Worm (Caenorhabditis elegans) whole organism, mixed stage, embryonic: ENCODE results near the gene F23D12.4.
A peak's percentile ranks its signal among the peaks of the same experiment; 100 is the strongest.

Source experiments
- bed-3 ChIP-seq: fragments of 200-800 bp; sonication (Bioruptor generic); optimal IDR thresholded peaks from 3 replicates; lab custom pipeline; 2018; ENCODE audit warnings: mild to moderate bottlenecking, missing genetic modification characterization, moderate library complexity, missing compliant biosample characterization
- blmp-1 ChIP-seq: fragments of 150-350 bp; optimal IDR thresholded peaks from 2 replicates; lab custom pipeline; 2014; ENCODE audit warnings: missing biosample characterization, missing genetic modification characterization
- ceh-39 ChIP-seq: fragments of 150-350 bp; optimal IDR thresholded peaks from 2 replicates; lab custom pipeline; 2014; ENCODE audit warnings: missing biosample characterization, missing genetic modification characterization
- ceh-43 ChIP-seq: fragments of 200-800 bp; sonication (Bioruptor generic); optimal IDR thresholded peaks from 2 replicates; lab custom pipeline; 2018; ENCODE audit warnings: mild to moderate bottlenecking, missing genetic modification characterization, moderate library complexity, missing compliant biosample characterization
- ceh-83 ChIP-seq: fragments of 200-800 bp; sonication (Bioruptor generic); optimal IDR thresholded peaks from 2 replicates; lab custom pipeline; 2018; ENCODE audit warnings: mild to moderate bottlenecking, missing genetic modification characterization, missing compliant biosample characterization
- ces-1 ChIP-seq: fragments of 150-350 bp; optimal IDR thresholded peaks from 2 replicates; lab custom pipeline; 2014; ENCODE audit warnings: missing biosample characterization, missing genetic modification reagents, missing genetic modification characterization
- cnd-1 ChIP-seq: fragments of 200-800 bp; sonication (Bioruptor generic); optimal IDR thresholded peaks from 2 replicates; lab custom pipeline; 2018; ENCODE audit warnings: mild to moderate bottlenecking, missing genetic modification characterization, missing compliant biosample characterization
- drap-1 ChIP-seq: fragments of 200-800 bp; sonication (Bioruptor generic); optimal IDR thresholded peaks from 3 replicates; lab custom pipeline; 2018; ENCODE audit warnings: mild to moderate bottlenecking, missing genetic modification characterization, missing compliant biosample characterization
- elt-1 ChIP-seq: sonication (generic microtip); optimal IDR thresholded peaks from 2 replicates; lab custom pipeline; 2017; ENCODE audit warnings: missing genetic modification characterization, mild to moderate bottlenecking, missing compliant biosample characterization, antibody characterized with exemption, moderate library complexity, borderline replicate concordance; ENCODE audit not compliant: insufficient read depth
- elt-3 ChIP-seq: fragments of 150-350 bp; optimal IDR thresholded peaks from 2 replicates; lab custom pipeline; 2014; ENCODE audit warnings: missing biosample characterization, missing genetic modification characterization
- flh-1 ChIP-seq: fragments of 200-800 bp; sonication (Bioruptor generic); optimal IDR thresholded peaks from 2 replicates; lab custom pipeline; 2018; ENCODE audit warnings: mild to moderate bottlenecking, missing genetic modification characterization, moderate library complexity, missing compliant biosample characterization
- ham-2 ChIP-seq: fragments of 200-800 bp; sonication (Bioruptor generic); optimal IDR thresholded peaks from 2 replicates; lab custom pipeline; 2018; ENCODE audit warnings: mild to moderate bottlenecking, missing genetic modification characterization, missing compliant biosample characterization
- hlh-1 ChIP-seq: fragments of 150-350 bp; optimal IDR thresholded peaks from 2 replicates; lab custom pipeline; 2014; ENCODE audit warnings: missing biosample characterization, missing genetic modification reagents, missing genetic modification characterization
- lin-13 ChIP-seq: fragments of 150-350 bp; optimal IDR thresholded peaks from 2 replicates; lab custom pipeline; 2014; ENCODE audit warnings: missing biosample characterization, missing genetic modification characterization
- lin-32 ChIP-seq: fragments of 200-800 bp; sonication (Bioruptor generic); optimal IDR thresholded peaks from 2 replicates; lab custom pipeline; 2018; ENCODE audit warnings: mild to moderate bottlenecking, missing genetic modification characterization, missing compliant biosample characterization
- lsy-2 ChIP-seq: fragments of 150-350 bp; optimal IDR thresholded peaks from 2 replicates; lab custom pipeline; 2014; ENCODE audit warnings: missing biosample characterization, missing genetic modification characterization
- mab-5 ChIP-seq: fragments of 150-350 bp; optimal IDR thresholded peaks from 2 replicates; lab custom pipeline; 2014; ENCODE audit warnings: missing biosample characterization, missing genetic modification characterization
- mep-1 ChIP-seq: fragments of 150-350 bp; optimal IDR thresholded peaks from 2 replicates; lab custom pipeline; 2017; ENCODE audit warnings: missing biosample characterization, missing genetic modification reagents, missing genetic modification characterization, inconsistent platforms
- mls-2 ChIP-seq: sonication (generic microtip); optimal IDR thresholded peaks from 2 replicates; lab custom pipeline; 2016; ENCODE audit warnings: mild to moderate bottlenecking, missing genetic modification characterization, moderate library complexity, missing compliant biosample characterization
- nhr-12 ChIP-seq: fragments of 150-350 bp; optimal IDR thresholded peaks from 2 replicates; lab custom pipeline; 2014; ENCODE audit warnings: missing biosample characterization, missing genetic modification characterization
- nhr-237 ChIP-seq: fragments of 150-350 bp; optimal IDR thresholded peaks from 2 replicates; lab custom pipeline; 2014; ENCODE audit warnings: missing biosample characterization, missing genetic modification characterization
- nhr-28 ChIP-seq: fragments of 150-350 bp; optimal IDR thresholded peaks from 2 replicates; lab custom pipeline; 2014; ENCODE audit warnings: missing biosample characterization, missing genetic modification characterization
- nhr-76 ChIP-seq: sonication (generic microtip); optimal IDR thresholded peaks from 2 replicates; lab custom pipeline; 2017; ENCODE audit warnings: missing biosample characterization, missing genetic modification characterization
- sptf-1 ChIP-seq: sonication (generic microtip); optimal IDR thresholded peaks from 2 replicates; lab custom pipeline; 2017; ENCODE audit warnings: mild to moderate bottlenecking, missing genetic modification characterization, moderate library complexity, missing compliant biosample characterization
- tbx-8 ChIP-seq: fragments of 200-800 bp; sonication (Bioruptor generic); optimal IDR thresholded peaks from 2 replicates; lab custom pipeline; 2018; ENCODE audit warnings: mild to moderate bottlenecking, missing genetic modification characterization, moderate library complexity, missing compliant biosample characterization
- unc-120 ChIP-seq: sonication (generic microtip); optimal IDR thresholded peaks from 2 replicates; lab custom pipeline; 2017; ENCODE audit warnings: missing genetic modification characterization, missing compliant biosample characterization; ENCODE audit not compliant: poor library complexity, severe bottlenecking
- unc-62 ChIP-seq: fragments of 150-350 bp; optimal IDR thresholded peaks from 2 replicates; lab custom pipeline; 2014; ENCODE audit warnings: missing biosample characterization, missing genetic modification reagents, missing genetic modification characterization
- zip-8 ChIP-seq: fragments of 150-350 bp; optimal IDR thresholded peaks from 2 replicates; lab custom pipeline; 2014; ENCODE audit warnings: missing biosample characterization, missing genetic modification characterization
- ztf-11 ChIP-seq: fragments of 150-350 bp; optimal IDR thresholded peaks from 2 replicates; lab custom pipeline; 2014; ENCODE audit warnings: missing biosample characterization, missing genetic modification characterization

Gene F23D12.4

DNA sequence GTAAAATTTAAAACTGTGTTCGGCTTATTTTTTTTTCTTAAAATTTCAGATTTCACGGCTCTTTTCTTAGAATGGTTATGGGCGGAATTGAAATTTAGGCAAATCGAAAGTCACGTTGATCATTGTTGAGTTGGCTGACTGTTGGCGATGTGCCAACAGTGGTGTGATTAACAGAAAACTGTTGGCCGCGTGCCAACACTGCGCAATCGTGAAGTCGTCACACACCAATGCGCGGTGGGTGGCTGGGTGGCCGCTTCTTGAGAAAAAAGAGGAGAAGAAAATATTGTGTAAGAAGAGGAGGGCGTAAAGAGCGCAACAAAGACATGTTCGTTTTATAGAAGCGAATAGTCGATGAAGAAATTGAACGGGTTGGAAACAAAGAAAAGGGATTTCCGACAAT, 46.3 kb downstream of the F23D12.4 start:
- peak; percentile 70 for TF ChIP-seq ceh-39 (tag; lab: Kevin White, UChicago)
- TF ChIP-seq ceh-43 (GFP tag; lab: Kevin White, UChicago): no peak
- peak; percentile 22 for TF ChIP-seq mls-2 (tag; lab: Kevin White, UChicago)
- peak; percentile 55 for TF ChIP-seq cnd-1 (tag; lab: Kevin White, UChicago)
- TF ChIP-seq lin-13 (tag; lab: Kevin White, UChicago): no peak
- TF ChIP-seq zip-8 (tag; lab: Kevin White, UChicago): peak; percentile 23
- TF ChIP-seq hlh-1 (tag; lab: Kevin White, UChicago): no peak
- TF ChIP-seq mep-1 (tag; lab: Kevin White, UChicago): peak; percentile 38

DNA sequence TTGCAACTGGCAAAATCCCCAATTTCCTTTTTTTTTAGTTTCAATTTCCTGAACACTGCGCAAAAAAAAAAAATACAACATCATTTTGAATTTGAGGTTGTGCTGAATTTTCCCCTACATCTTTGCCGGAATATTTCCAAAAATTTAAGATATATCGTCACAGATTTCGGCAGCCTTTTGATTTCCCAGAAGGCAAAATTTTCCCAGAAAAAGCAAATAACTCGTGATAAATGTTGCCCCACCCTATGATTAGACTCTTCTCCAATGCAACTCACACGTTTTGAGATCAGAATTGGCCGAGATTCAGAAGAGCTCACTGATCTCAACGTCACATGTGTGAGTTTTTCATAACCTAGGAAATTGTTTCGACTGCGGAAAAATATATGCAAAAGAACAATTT, 47.6 kb downstream of the F23D12.4 start:
- TF ChIP-seq ceh-43 (GFP tag; lab: Kevin White, UChicago) (no peak), ham-2 (no peak), nhr-12 (tag; lab: Kevin White, UChicago) (no peak), mep-1 (tag; lab: Kevin White, UChicago) (no peak), tbx-8 (no peak), zip-8 (tag; lab: Kevin White, UChicago) (no peak), bed-3 (GFP tag; lab: Kevin White, UChicago) (no peak), lin-32 (GFP tag; lab: Kevin White, UChicago) (no peak), elt-1 (tag; lab: Kevin White, UChicago) (no peak), ces-1 (GFP tag; lab: Kevin White, UChicago) (no peak), ceh-83 (GFP tag; lab: Kevin White, UChicago) (no peak), lsy-2 (tag; lab: Kevin White, UChicago) (no peak), nhr-28 (tag; lab: Kevin White, UChicago) (no peak), hlh-1 (tag; lab: Kevin White, UChicago) (no peak), mab-5 (tag; lab: Kevin White, UChicago) (no peak), flh-1 (GFP tag; lab: Kevin White, UChicago) (no peak), drap-1 (GFP tag; lab: Kevin White, UChicago) (no peak)

DNA sequence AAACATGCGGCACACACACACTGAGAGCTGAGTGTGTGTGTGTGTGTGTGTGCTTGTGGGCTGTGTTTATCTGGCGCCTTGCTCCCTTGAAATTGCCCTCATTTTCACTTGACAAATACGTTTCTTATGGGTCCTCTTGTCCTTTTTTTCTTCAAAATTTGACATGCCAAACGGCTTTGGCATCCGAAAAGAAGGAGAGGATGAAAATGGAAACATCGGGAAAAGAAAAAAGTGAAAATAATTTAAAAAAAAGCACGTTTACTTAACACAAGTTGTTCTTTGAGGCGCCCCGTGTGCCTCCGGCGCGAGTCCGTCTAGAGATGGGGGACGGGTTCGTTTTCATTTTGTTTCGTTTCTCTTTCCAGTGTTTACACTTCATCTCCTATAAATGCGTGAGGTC, 50.3 kb downstream of the F23D12.4 start:
- TF ChIP-seq elt-1 (tag; lab: Kevin White, UChicago) (no peak), nhr-237 (tag; lab: Kevin White, UChicago) (no peak), ham-2 (no peak), unc-62 (GFP tag; lab: Kevin White, UChicago) (no peak), unc-120 (tag; lab: Kevin White, UChicago) (no peak), ceh-83 (GFP tag; lab: Kevin White, UChicago) (no peak), bed-3 (GFP tag; lab: Kevin White, UChicago) (no peak), blmp-1 (no peak), nhr-28 (tag; lab: Kevin White, UChicago) (no peak), ces-1 (GFP tag; lab: Kevin White, UChicago) (no peak), lsy-2 (tag; lab: Kevin White, UChicago) (no peak), ztf-11 (tag; lab: Kevin White, UChicago) (no peak), nhr-12 (tag; lab: Kevin White, UChicago) (no peak), sptf-1 (tag; lab: Kevin White, UChicago) (no peak), cnd-1 (tag; lab: Kevin White, UChicago) (no peak), elt-3 (tag; lab: Kevin White, UChicago) (no peak), lin-13 (tag; lab: Kevin White, UChicago) (no peak), flh-1 (GFP tag; lab: Kevin White, UChicago) (no peak)

DNA sequence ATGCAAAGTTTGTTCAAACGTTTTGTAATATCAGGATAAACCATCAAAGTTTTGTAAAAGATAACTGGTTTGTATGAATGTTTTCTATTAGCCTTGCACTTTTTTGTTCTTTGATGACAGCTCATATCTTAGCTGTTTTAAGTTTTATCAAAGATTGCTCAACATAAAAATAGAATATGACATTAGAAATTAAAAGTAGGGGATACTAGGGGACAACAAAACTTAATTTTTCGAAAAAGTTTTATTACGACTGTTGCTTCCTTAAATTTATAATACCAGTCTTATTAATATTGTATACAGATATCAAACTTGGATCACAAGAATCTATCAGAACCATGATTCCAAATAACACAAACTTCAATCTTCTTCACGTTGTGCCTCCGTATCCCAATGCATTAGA, 51.0 kb downstream of the F23D12.4 start, which contains the start of gene ztf-14:
ztf-14 (plus strand) TSS at position 301 of the 400 bp plus-strand sequence.
- no peak for TF ChIP-seq nhr-76 (tag; lab: Kevin White, UChicago)
- TF ChIP-seq ceh-83 (GFP tag; lab: Kevin White, UChicago): no peak
- TF ChIP-seq sptf-1 (tag; lab: Kevin White, UChicago): no peak
